Worm (Caenorhabditis elegans) whole organism, mixed stage, embryonic: Measurements from ENCODE around the gene gta-1.

Source experiments
- ceh-83 ChIP-seq: fragments of 200-800 bp; sonication (Bioruptor generic); optimal IDR thresholded peaks from 2 replicates; lab custom pipeline; 2018; ENCODE audit warnings: mild to moderate bottlenecking, missing genetic modification characterization, missing compliant biosample characterization
- elt-1 ChIP-seq: sonication (generic microtip); optimal IDR thresholded peaks from 2 replicates; lab custom pipeline; 2017; ENCODE audit warnings: missing genetic modification characterization, mild to moderate bottlenecking, missing compliant biosample characterization, antibody characterized with exemption, moderate library complexity, borderline replicate concordance; ENCODE audit not compliant: insufficient read depth
- lin-13 ChIP-seq: fragments of 150-350 bp; optimal IDR thresholded peaks from 2 replicates; lab custom pipeline; 2014; ENCODE audit warnings: missing biosample characterization, missing genetic modification characterization
- lsy-2 ChIP-seq: fragments of 150-350 bp; optimal IDR thresholded peaks from 2 replicates; lab custom pipeline; 2014; ENCODE audit warnings: missing biosample characterization, missing genetic modification characterization
- nhr-12 ChIP-seq: fragments of 150-350 bp; optimal IDR thresholded peaks from 2 replicates; lab custom pipeline; 2014; ENCODE audit warnings: missing biosample characterization, missing genetic modification characterization
- nhr-28 ChIP-seq: fragments of 150-350 bp; optimal IDR thresholded peaks from 2 replicates; lab custom pipeline; 2014; ENCODE audit warnings: missing biosample characterization, missing genetic modification characterization
- snpc-4 ChIP-seq: fragments of 150-350 bp; optimal IDR thresholded peaks from 2 replicates; lab custom pipeline; 2014; ENCODE audit warnings: missing biosample characterization, missing genetic modification characterization
- sptf-1 ChIP-seq: sonication (generic microtip); optimal IDR thresholded peaks from 2 replicates; lab custom pipeline; 2017; ENCODE audit warnings: mild to moderate bottlenecking, missing genetic modification characterization, moderate library complexity, missing compliant biosample characterization
- unc-39 ChIP-seq: fragments of 150-350 bp; optimal IDR thresholded peaks from 2 replicates; lab custom pipeline; 2014; ENCODE audit warnings: missing biosample characterization, missing genetic modification characterization
- ztf-11 ChIP-seq: fragments of 150-350 bp; optimal IDR thresholded peaks from 2 replicates; lab custom pipeline; 2014; ENCODE audit warnings: missing biosample characterization, missing genetic modification characterization

DNA sequence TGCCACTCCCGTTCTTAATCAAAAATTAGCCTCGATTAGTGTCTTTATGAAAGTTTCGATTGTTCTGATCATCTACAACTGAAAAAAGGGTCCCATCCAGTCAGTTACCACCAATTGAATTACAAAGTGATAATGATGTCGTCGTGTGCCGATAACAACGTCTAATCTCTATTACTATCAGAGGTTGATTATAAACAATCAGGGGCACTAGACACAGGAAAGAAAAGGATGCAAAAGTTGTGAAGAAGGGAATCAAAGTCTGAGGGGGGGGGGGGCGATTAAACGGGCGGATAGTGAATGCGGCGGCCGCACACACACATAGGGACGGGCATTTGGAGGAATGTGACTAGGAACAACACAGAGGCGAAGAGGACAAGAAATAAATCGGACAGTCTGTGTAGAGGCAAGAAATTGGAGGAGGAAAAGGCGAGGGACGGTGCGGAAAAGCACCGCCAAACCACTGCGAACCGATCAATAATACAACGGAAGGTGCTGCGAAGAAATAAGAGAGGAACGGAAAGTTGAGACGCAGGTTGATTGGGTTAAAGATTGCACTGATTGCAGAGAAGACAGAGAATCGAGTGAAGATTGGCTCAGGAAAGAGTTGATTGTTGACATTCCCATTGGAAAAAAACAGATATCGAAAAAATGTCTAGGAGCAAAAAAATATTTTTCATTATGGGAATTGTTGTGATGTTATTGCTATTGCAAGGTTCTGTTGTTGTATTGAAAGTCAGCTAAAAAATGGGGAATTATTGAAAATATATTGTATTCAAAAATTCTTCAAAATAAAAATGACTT lies 5.3 kb upstream of the gta-1 start:
- TF ChIP-seq ceh-83 (GFP tag; lab: Kevin White, UChicago) (no peak), sptf-1 (tag; lab: Kevin White, UChicago) (peak; percentile 14), nhr-28 (tag; lab: Kevin White, UChicago) (no peak), nhr-12 (tag; lab: Kevin White, UChicago) (no peak), ztf-11 (tag; lab: Kevin White, UChicago) (no peak), snpc-4 (tag; lab: Kevin White, UChicago) (no peak), elt-1 (tag; lab: Kevin White, UChicago) (no peak), unc-39 (tag; lab: Kevin White, UChicago) (no peak), lsy-2 (tag; lab: Kevin White, UChicago) (no peak), lin-13 (no peak)
